Worm (Caenorhabditis elegans): Measurements from ENCODE around the gene Y57G11A.2.

- TF ChIP-seq W03F9.2 (tag; optimal IDR thresholded peaks at IDR 0.05) (no peak), him-1 (tag; optimal IDR thresholded peaks at IDR 0.05) (no peak), dao-5 (tag; optimal IDR thresholded peaks at IDR 0.05) (no peak)
These were observed 28.0 kb upstream of the Y57G11A.2 start for ce11 chrIV:14547292-14547691.

All from whole organism, L4/young adult.